Fruit fly (Drosophila melanogaster) whole organism, embryonic: Measurements from ENCODE around the gene Cad88C.

ENCODE experiments used
- Aef1 ChIP-seq: fragments of 200-800 bp; sonication (Bioruptor generic); IDR thresholded peaks from 3 replicates; pipeline ENCODE4 v1.3.6; 2022; ENCODE audit warnings: missing biosample characterization, missing genetic modification characterization
- Bdp1 ChIP-seq: fragments of 200-800 bp; sonication (Bioruptor generic); optimal IDR thresholded peaks from 3 replicates; lab custom pipeline; 2016; ENCODE audit warnings: missing biosample characterization, missing genetic modification characterization
- CG10267 ChIP-seq: fragments of 200-800 bp; sonication (Bioruptor generic); optimal IDR thresholded peaks from 2 replicates; lab custom pipeline; 2018; ENCODE audit warnings: missing biosample characterization, mild to moderate bottlenecking, missing genetic modification characterization, moderate library complexity
- CG10431 ChIP-seq: fragments of 200-800 bp; sonication (Bioruptor generic); optimal IDR thresholded peaks from 3 replicates; lab custom pipeline; 2018; ENCODE audit warnings: missing biosample characterization, mild to moderate bottlenecking, missing genetic modification characterization
- CG10959 ChIP-seq: fragments of 200-800 bp; sonication (Bioruptor generic); IDR thresholded peaks from 2 replicates; pipeline ENCODE4 v1.3.6; 2022; ENCODE audit warnings: missing biosample characterization, missing genetic modification characterization
- CG12942 ChIP-seq: fragments of 200-800 bp; sonication (Bioruptor generic); optimal IDR thresholded peaks from 3 replicates; lab custom pipeline; 2016; ENCODE audit warnings: missing biosample characterization, missing genetic modification characterization
- CG14710 ChIP-seq: fragments of 200-800 bp; sonication (Bioruptor generic); optimal IDR thresholded peaks from 3 replicates; lab custom pipeline; 2019; ENCODE audit warnings: missing biosample characterization, mild to moderate bottlenecking, missing genetic modification characterization, moderate library complexity
- CG15696 ChIP-seq: fragments of 200-800 bp; sonication (Bioruptor generic); optimal IDR thresholded peaks from 2 replicates; lab custom pipeline; 2019; ENCODE audit warnings: missing biosample characterization, mild to moderate bottlenecking, missing genetic modification characterization, moderate library complexity
- CG17802 ChIP-seq: fragments of 200-800 bp; sonication (Bioruptor generic); optimal IDR thresholded peaks from 2 replicates; lab custom pipeline; 2018; ENCODE audit warnings: missing biosample characterization, mild to moderate bottlenecking, missing genetic modification characterization, moderate library complexity
- CG2129 ChIP-seq: fragments of 200-800 bp; sonication (Bioruptor generic); IDR thresholded peaks from 2 replicates; pipeline ENCODE4 v1.3.6; 2022; ENCODE audit warnings: missing biosample characterization, missing genetic modification characterization; ENCODE audit not compliant: partially characterized antibody
- CG32532 ChIP-seq: fragments of 200-800 bp; sonication (Bioruptor generic); IDR thresholded peaks from 2 replicates; pipeline ENCODE4 v1.3.6; 2022; ENCODE audit warnings: missing biosample characterization, missing genetic modification characterization
- CG32767 ChIP-seq: fragments of 200-800 bp; sonication (Bioruptor generic); IDR thresholded peaks from 2 replicates; pipeline ENCODE4 v1.3.6; 2022; ENCODE audit warnings: missing biosample characterization, missing genetic modification characterization
- CG32772 ChIP-seq: fragments of 200-800 bp; sonication (Bioruptor generic); IDR thresholded peaks from 2 replicates; pipeline ENCODE4 v1.3.6; 2022; ENCODE audit warnings: missing biosample characterization, missing genetic modification characterization
- CG42726 ChIP-seq: fragments of 200-800 bp; sonication (Bioruptor generic); IDR thresholded peaks from 2 replicates; pipeline ENCODE4 v1.3.6; 2022; ENCODE audit warnings: missing biosample characterization, missing genetic modification characterization; ENCODE audit not compliant: partially characterized antibody
- CG7357 ChIP-seq: fragments of 200-800 bp; sonication (Bioruptor generic); IDR thresholded peaks from 3 replicates; pipeline ENCODE4 v1.3.6; 2022; ENCODE audit warnings: missing biosample characterization, missing genetic modification characterization
- CG9727 ChIP-seq: fragments of 200-800 bp; sonication (Bioruptor generic); optimal IDR thresholded peaks from 3 replicates; lab custom pipeline; 2017; ENCODE audit warnings: missing biosample characterization, mild to moderate bottlenecking, missing genetic modification characterization
- Chrac-16 ChIP-seq: fragments of 200-800 bp; sonication (Bioruptor generic); optimal IDR thresholded peaks from 3 replicates; lab custom pipeline; 2016; ENCODE audit warnings: missing biosample characterization, missing genetic modification characterization
- Dbx ChIP-seq: fragments of 200-800 bp; sonication (Bioruptor generic); IDR thresholded peaks from 3 replicates; pipeline ENCODE4 v1.3.6; 2022; ENCODE audit warnings: missing biosample characterization, missing genetic modification characterization
- Ets65A ChIP-seq: fragments of 200-800 bp; sonication (Bioruptor generic); peaks from one replicate; lab custom pipeline; 2016; ENCODE audit warnings: missing biosample characterization, missing genetic modification characterization
- GATAe ChIP-seq: fragments of 200-800 bp; sonication (Bioruptor generic); conservative IDR thresholded peaks from 2 replicates; pipeline ENCODE4 v1.3.6; 2022; ENCODE audit warnings: missing biosample characterization, missing genetic modification characterization
- Gug ChIP-seq: fragments of 200-800 bp; sonication (Bioruptor generic); IDR thresholded peaks from 4 replicates; pipeline ENCODE4 v1.3.6; 2022; ENCODE audit warnings: missing biosample characterization, missing genetic modification characterization
- Hmx ChIP-seq: fragments of 200-800 bp; sonication (Bioruptor generic); optimal IDR thresholded peaks from 2 replicates; lab custom pipeline; 2016; ENCODE audit warnings: missing biosample characterization, missing genetic modification characterization
- Max ChIP-seq: fragments of 200-800 bp; sonication (Bioruptor generic); optimal IDR thresholded peaks from 2 replicates; lab custom pipeline; 2016; ENCODE audit warnings: missing biosample characterization, mild to moderate bottlenecking, missing genetic modification characterization
- Nf-YB ChIP-seq: fragments of 200-800 bp; sonication (Bioruptor generic); optimal IDR thresholded peaks from 3 replicates; lab custom pipeline; 2019; ENCODE audit warnings: missing biosample characterization, mild to moderate bottlenecking, missing genetic modification characterization, moderate library complexity
- Oaz ChIP-seq: fragments of 200-800 bp; sonication (Bioruptor generic); IDR thresholded peaks from 2 replicates; pipeline ENCODE4 v1.3.6; 2022; ENCODE audit warnings: missing biosample characterization, missing genetic modification characterization
- Oli ChIP-seq: fragments of 200-800 bp; sonication (Bioruptor generic); optimal IDR thresholded peaks from 2 replicates; lab custom pipeline; 2018; ENCODE audit warnings: missing biosample characterization, mild to moderate bottlenecking, missing genetic modification characterization, moderate library complexity
- Six4 ChIP-seq: fragments of 200-800 bp; sonication (Bioruptor generic); optimal IDR thresholded peaks from 2 replicates; lab custom pipeline; 2016; ENCODE audit warnings: missing biosample characterization, missing genetic modification characterization
- bab2 ChIP-seq: fragments of 200-800 bp; sonication (Bioruptor generic); optimal IDR thresholded peaks from 2 replicates; lab custom pipeline; 2016; ENCODE audit warnings: missing biosample characterization, missing genetic modification characterization
- cato ChIP-seq: fragments of 200-800 bp; sonication (Bioruptor generic); optimal IDR thresholded peaks from 2 replicates; lab custom pipeline; 2016; ENCODE audit warnings: missing biosample characterization, missing genetic modification characterization, borderline replicate concordance
- ci ChIP-seq: fragments of 200-800 bp; sonication (Bioruptor generic); IDR thresholded peaks from 3 replicates; pipeline ENCODE4 v1.3.6; 2022; ENCODE audit warnings: missing biosample characterization, missing genetic modification characterization
- cwo ChIP-seq: fragments of 200-800 bp; sonication (Bioruptor generic); optimal IDR thresholded peaks from 3 replicates; lab custom pipeline; 2017; ENCODE audit warnings: missing biosample characterization, missing genetic modification characterization, mild to moderate bottlenecking, moderate library complexity, missing genetic modification reagents
- dpn ChIP-seq, 2 experiments: fragments of 200-800 bp; sonication (Bioruptor generic); optimal IDR thresholded peaks; 3 replicates each; lab custom pipeline; 2016; ENCODE audit warnings: missing biosample characterization in 2 of 2, missing genetic modification characterization in 2 of 2
- esg ChIP-seq: fragments of 200-800 bp; sonication (Bioruptor generic); conservative IDR thresholded peaks from 2 replicates; pipeline ENCODE4 v1.3.6; 2022; ENCODE audit warnings: missing biosample characterization, missing genetic modification characterization
- gsb-n ChIP-seq: fragments of 200-800 bp; sonication (Bioruptor generic); optimal IDR thresholded peaks from 3 replicates; lab custom pipeline; 2018; ENCODE audit warnings: missing biosample characterization, mild to moderate bottlenecking, missing genetic modification characterization
- lilli ChIP-seq: fragments of 200-800 bp; sonication (Bioruptor generic); optimal IDR thresholded peaks from 3 replicates; lab custom pipeline; 2016; ENCODE audit warnings: missing biosample characterization, missing genetic modification characterization
- lola ChIP-seq, 3 experiments: fragments of >200 bp in 2 of 3; fragments of 200-800 bp in 1 of 3; sonication (Bioruptor generic) in 1 of 3; optimal IDR thresholded peaks; 2 replicates each; lab custom pipeline; 2017 to 2019; ENCODE audit warnings: missing biosample characterization in 3 of 3, missing genetic modification characterization in 3 of 3, mild to moderate bottlenecking in 1 of 3, moderate library complexity in 1 of 3
- nau ChIP-seq: fragments of 200-800 bp; sonication (Bioruptor generic); optimal IDR thresholded peaks from 3 replicates; lab custom pipeline; 2017; ENCODE audit warnings: missing biosample characterization, mild to moderate bottlenecking, missing genetic modification characterization, missing genetic modification reagents
- nerfin-2 ChIP-seq: fragments of 200-800 bp; sonication (Bioruptor generic); IDR thresholded peaks from 2 replicates; pipeline ENCODE4 v1.3.6; 2022; ENCODE audit warnings: missing biosample characterization, missing genetic modification characterization; ENCODE audit not compliant: partially characterized antibody
- otp ChIP-seq: fragments of 200-800 bp; sonication (Bioruptor generic); IDR thresholded peaks from 3 replicates; pipeline ENCODE4, ENCODE4 v1.3.6; 2022; ENCODE audit warnings: missing biosample characterization, missing genetic modification characterization
- prd ChIP-seq, 3 experiments: fragments of >200 bp in 2 of 3; fragments of 200-800 bp in 1 of 3; sonication (Bioruptor generic) in 1 of 3; optimal IDR thresholded peaks in 2 of 3; IDR thresholded peaks in 1 of 3; 2 replicates in 2 of 3; 3 replicates in 1 of 3; pipeline versions ENCODE4 v1.3.6 to Lab custom; 2017 to 2022; ENCODE audit warnings: missing biosample characterization in 1 of 3, missing genetic modification characterization in 1 of 3
- sd ChIP-seq: fragments of 200-800 bp; sonication (Bioruptor generic); optimal IDR thresholded peaks from 3 replicates; lab custom pipeline; 2018; ENCODE audit warnings: missing biosample characterization, mild to moderate bottlenecking, missing genetic modification characterization, moderate library complexity
- sens ChIP-seq: fragments of 200-800 bp; sonication (Bioruptor generic); peaks from one replicate; lab custom pipeline; 2016; ENCODE audit warnings: missing biosample characterization, missing genetic modification characterization
- sima ChIP-seq: fragments of 200-800 bp; sonication (Bioruptor generic); optimal IDR thresholded peaks from 2 replicates; lab custom pipeline; 2016; ENCODE audit warnings: missing biosample characterization, missing genetic modification characterization
- slou ChIP-seq: fragments of 200-800 bp; sonication (Bioruptor generic); optimal IDR thresholded peaks from 3 replicates; lab custom pipeline; 2016; ENCODE audit warnings: missing biosample characterization, missing genetic modification characterization
- sr ChIP-seq: fragments of 200-800 bp; sonication (Bioruptor generic); IDR thresholded peaks from 3 replicates; pipeline ENCODE4 v1.3.6; 2022; ENCODE audit warnings: missing biosample characterization, missing genetic modification characterization
- toy ChIP-seq: fragments of 200-800 bp; sonication (Bioruptor generic); IDR thresholded peaks from 2 replicates; pipeline ENCODE4 v1.3.6; 2022; ENCODE audit warnings: missing biosample characterization, missing genetic modification characterization
- vvl ChIP-seq: fragments of 200-800 bp; sonication (Bioruptor generic); IDR thresholded peaks from 2 replicates; pipeline ENCODE4 v1.3.6; 2022; ENCODE audit warnings: missing biosample characterization, missing genetic modification characterization

Cad88C gene

DNA sequence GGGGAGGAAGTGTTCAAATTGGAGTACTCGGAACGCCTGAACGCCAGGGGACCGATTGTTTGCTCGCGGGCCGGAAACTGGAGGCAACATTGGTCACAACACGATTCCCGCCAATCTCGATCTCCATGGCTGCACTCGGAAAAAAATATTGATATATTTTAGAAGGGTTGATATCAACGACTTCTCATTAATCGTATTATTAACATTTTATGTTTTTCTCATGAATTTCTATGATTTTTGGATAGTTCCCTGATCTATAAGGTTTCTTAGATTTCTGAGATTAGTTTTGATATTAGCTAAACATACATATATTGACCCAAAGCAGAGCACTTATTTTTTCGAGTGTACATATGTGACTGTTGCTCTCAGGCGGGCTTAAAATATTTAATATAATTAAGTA is 1.6 kb downstream of the Cad88C start (continued):
- TF ChIP-seq Aef1 (GFP tag; lab: Robert Waterston, UW) (no peak), GATAe (GFP tag; lab: Robert Waterston, UW) (no peak), dpn (GFP tag; optimal IDR thresholded peaks at IDR 0.05; lab: Kevin White, UChicago) (no peak), gsb-n (tag; lab: Kevin White, UChicago) (no peak), sens (peak; percentile 75), CG2129 (GFP tag; lab: Robert Waterston, UW) (no peak), Chrac-16 (GFP tag; lab: Kevin White, UChicago) (no peak), toy (GFP tag; lab: Robert Waterston, UW) (no peak), CG10267 (no peak), Ets65A (peak; percentile 4), nau (GFP tag; lab: Kevin White, UChicago) (no peak), bab2 (GFP tag; lab: Kevin White, UChicago) (no peak), otp (GFP tag; lab: Robert Waterston, UW) (no peak), Oli (tag; lab: Kevin White, UChicago) (peak; percentile 2), cato (no peak), lola (GFP tag; optimal IDR thresholded peaks at IDR 0.05; lab: Kevin White, UChicago) (peak in 1 of 3 experiments; percentile 2), CG14710 (tag; lab: Kevin White, UChicago) (peak; percentile 7), CG32532 (GFP tag; lab: Robert Waterston, UW) (no peak), CG15696 (no peak), Six4 (no peak), lilli (GFP tag; lab: Kevin White, UChicago) (no peak)

dm6 chr3R:14642463-14642862 is 12.2 kb downstream of the Cad88C start, which contains the start of gene CG7886:
TSS of gene CG7886 (minus strand) at chr3R:14642563.
- no peak for TF ChIP-seq CG32772 (GFP tag; lab: Robert Waterston, UW)
- TF ChIP-seq CG7357 (GFP tag; lab: Robert Waterston, UW), result no peak
- TF ChIP-seq Nf-YB, result no peak
- TF ChIP-seq CG32532 (GFP tag; lab: Robert Waterston, UW), result no peak
- TF ChIP-seq CG10431, result no peak
- no peak for TF ChIP-seq Dbx (GFP tag; lab: Robert Waterston, UW)
- TF ChIP-seq, all 482 proteins: peak for 0

DNA sequence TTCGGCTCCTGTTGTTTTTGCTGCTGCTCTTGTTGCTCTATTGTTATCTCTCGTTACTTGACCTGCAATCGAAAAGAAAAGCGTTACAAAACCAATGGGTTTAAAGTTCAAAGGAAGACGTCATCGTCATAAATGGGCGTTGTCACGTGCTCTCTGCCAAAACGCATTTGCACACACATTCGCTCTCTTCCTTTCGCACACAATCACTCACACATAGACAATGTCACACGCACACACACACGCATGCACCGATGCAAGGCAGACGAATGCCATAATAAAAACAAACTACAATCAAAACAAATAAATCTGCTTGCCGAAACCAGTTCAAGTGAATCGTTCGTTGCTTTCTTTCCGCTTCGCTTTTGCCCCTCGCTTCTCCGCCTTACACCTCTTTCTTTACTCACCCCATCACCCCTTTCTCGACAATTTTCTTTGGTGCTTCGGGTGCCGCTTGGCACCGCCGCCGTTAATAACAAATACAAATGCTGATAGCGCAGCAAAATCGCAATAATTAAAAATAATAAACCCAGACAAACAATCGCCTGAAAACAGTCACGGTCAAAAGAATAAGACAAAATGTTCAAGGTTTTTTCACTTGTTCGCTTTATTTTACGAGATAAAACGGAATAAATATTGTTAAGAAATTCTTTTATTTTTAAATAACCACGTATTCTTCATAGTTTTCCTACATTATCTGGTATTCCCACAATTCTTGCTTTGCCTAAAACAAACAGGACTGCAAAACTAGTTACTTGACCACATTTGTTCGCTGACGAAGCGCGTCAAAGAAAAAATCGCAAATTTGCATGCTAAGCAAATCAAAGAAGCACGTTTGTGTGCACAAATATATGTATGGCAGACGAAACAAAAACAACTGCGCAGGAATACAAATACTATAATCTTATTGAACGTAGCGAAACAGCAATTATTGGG is 19.3 kb downstream of the Cad88C start:
- TF ChIP-seq CG12942 (no peak), esg (GFP tag; lab: Robert Waterston, UW) (no peak), Hmx (GFP tag; lab: Kevin White, UChicago) (peak; percentile 51), Oaz (no peak), CG10959 (GFP tag; lab: Robert Waterston, UW) (no peak), sd (tag; lab: Kevin White, UChicago) (no peak), CG17802 (tag; lab: Kevin White, UChicago) (no peak), vvl (GFP tag; lab: Robert Waterston, UW) (no peak), nerfin-2 (GFP tag; lab: Robert Waterston, UW) (no peak), CG9727 (GFP tag; lab: Kevin White, UChicago) (peak; percentile 58), CG32767 (GFP tag; lab: Robert Waterston, UW) (no peak), Max (peak; percentile 12), slou (GFP tag; lab: Kevin White, UChicago) (no peak), prd (optimal IDR thresholded peaks at IDR 0.05; lab: Kevin White, UChicago) (no peak), prd (GFP tag; IDR thresholded peaks at IDR 0.05; lab: Robert Waterston, UW) (no peak), CG42726 (GFP tag; lab: Robert Waterston, UW) (no peak), ci (GFP tag; lab: Robert Waterston, UW) (0 out of 3 replicates have a peak, but pooled peaks have one; percentile 39), sr (GFP tag; lab: Robert Waterston, UW) (no peak), sima (GFP tag; lab: Kevin White, UChicago) (no peak), cwo (GFP tag; lab: Kevin White, UChicago) (no peak), Gug (GFP tag; lab: Robert Waterston, UW) (no peak), Bdp1 (GFP tag; lab: Kevin White, UChicago) (no peak)
